Worm (Caenorhabditis elegans) whole organism, late embryonic: ENCODE data around the gene F13B9.2.

Experiments
- elt-2 ChIP-seq: sonication (generic microtip); optimal IDR thresholded peaks from 2 replicates; lab custom pipeline; 2016; ENCODE audit warnings: missing genetic modification reagents, missing genetic modification characterization, missing compliant biosample characterization
- pha-4 ChIP-seq: fragments of 150-350 bp; optimal IDR thresholded peaks from 2 replicates; lab custom pipeline; 2018; ENCODE audit warnings: missing biosample characterization, missing genetic modification reagents, missing genetic modification characterization
- tbx-2 ChIP-seq: sonication (generic microtip); optimal IDR thresholded peaks from 2 replicates; lab custom pipeline; 2016; ENCODE audit warnings: missing genetic modification characterization, missing compliant biosample characterization

DNA sequence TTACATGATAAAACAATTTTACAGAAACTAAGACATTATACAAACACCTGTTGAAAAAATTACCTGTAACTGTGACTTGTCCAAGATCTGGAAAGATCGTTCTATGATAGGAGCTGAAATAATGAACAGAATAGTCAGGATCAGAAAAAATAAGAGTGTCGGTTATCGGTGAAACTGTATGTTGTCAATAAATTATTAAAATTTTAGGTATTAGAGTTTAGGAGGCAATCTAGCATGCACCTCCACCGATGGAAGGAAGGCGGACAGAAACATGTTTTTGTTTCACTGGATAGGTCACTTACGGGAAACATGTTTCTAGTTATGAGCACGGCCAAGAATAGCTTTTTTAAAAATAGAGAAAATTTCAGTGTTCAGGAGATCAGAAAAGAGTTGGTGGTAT, 14.1 kb downstream of the F13B9.2 start, which contains the start of gene ced-13:
- no peak for TF ChIP-seq pha-4
- no peak for TF ChIP-seq elt-2 (tag; lab: Kevin White, UChicago)
- TF ChIP-seq tbx-2, result no peak
